Worm (Caenorhabditis elegans) whole organism, L3 larva: ENCODE results near the gene K11D12.13.

Experiments
- ZK546.5 ChIP-seq: sonication (generic microtip); optimal IDR thresholded peaks from 2 replicates; lab custom pipeline; 2017; ENCODE audit warnings: missing biosample characterization, missing genetic modification characterization
- daf-12 ChIP-seq: fragments of 150-350 bp; optimal IDR thresholded peaks from 2 replicates; lab custom pipeline; 2014; ENCODE audit warnings: missing biosample characterization, missing genetic modification reagents, missing genetic modification characterization
- lin-15B ChIP-seq: fragments of 150-350 bp; optimal IDR thresholded peaks from 2 replicates; lab custom pipeline; 2014; ENCODE audit warnings: missing biosample characterization, missing genetic modification characterization
- lin-39 ChIP-seq: fragments of 150-350 bp; optimal IDR thresholded peaks from 2 replicates; lab custom pipeline; 2018; ENCODE audit warnings: missing biosample characterization, missing genetic modification reagents, missing genetic modification characterization
- mdl-1 ChIP-seq: fragments of 150-350 bp; optimal IDR thresholded peaks from 2 replicates; lab custom pipeline; 2014; ENCODE audit warnings: missing biosample characterization, missing genetic modification characterization
- nhr-12 ChIP-seq: fragments of 150-350 bp; optimal IDR thresholded peaks from 2 replicates; lab custom pipeline; 2014; ENCODE audit warnings: missing biosample characterization, missing genetic modification characterization
- nhr-237 ChIP-seq: fragments of 150-350 bp; optimal IDR thresholded peaks from 2 replicates; lab custom pipeline; 2014; ENCODE audit warnings: missing biosample characterization, missing genetic modification characterization
- pha-4 ChIP-seq: fragments of 150-350 bp; optimal IDR thresholded peaks from 2 replicates; lab custom pipeline; 2014; ENCODE audit warnings: missing biosample characterization, missing genetic modification reagents, missing genetic modification characterization
- pqm-1 ChIP-seq: fragments of 150-350 bp; optimal IDR thresholded peaks from 2 replicates; lab custom pipeline; 2017; ENCODE audit warnings: missing biosample characterization, missing genetic modification characterization, inconsistent platforms
- snpc-4 ChIP-seq: fragments of 150-350 bp; optimal IDR thresholded peaks from 2 replicates; lab custom pipeline; 2014; ENCODE audit warnings: missing biosample characterization, missing genetic modification characterization
- tbx-2 ChIP-seq: sonication (generic microtip); optimal IDR thresholded peaks from 2 replicates; lab custom pipeline; 2016; ENCODE audit warnings: mild to moderate bottlenecking, missing genetic modification characterization, missing compliant biosample characterization
- unc-39 ChIP-seq: sonication (generic microtip); optimal IDR thresholded peaks from 4 replicates; lab custom pipeline; 2017; ENCODE audit warnings: missing biosample characterization, missing genetic modification characterization
- ztf-11 ChIP-seq: fragments of 150-350 bp; optimal IDR thresholded peaks from 2 replicates; lab custom pipeline; 2014; ENCODE audit warnings: missing biosample characterization, missing genetic modification characterization

The K11D12.13 gene

DNA sequence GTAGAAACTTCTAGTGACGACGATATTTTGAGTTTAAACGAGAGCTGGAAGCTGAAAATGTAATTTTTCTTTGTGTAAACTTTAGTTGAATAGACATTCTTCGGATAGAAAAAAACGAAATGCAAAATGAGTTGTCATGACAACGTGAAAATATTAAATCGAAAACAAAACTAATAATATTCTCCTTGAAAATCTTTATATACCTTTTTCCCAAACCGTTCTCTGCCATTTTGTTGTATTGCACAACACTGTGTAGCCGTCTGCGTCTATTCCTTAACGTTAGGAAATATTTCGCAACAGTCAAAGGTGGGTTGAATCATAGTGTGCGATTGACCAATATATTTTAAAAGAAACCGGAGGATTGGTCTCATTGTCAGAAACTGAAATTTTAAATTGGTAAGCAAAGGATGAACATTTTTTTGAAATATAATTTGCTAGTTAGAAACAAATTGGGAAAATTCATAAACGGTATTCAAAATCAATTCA lies 47.7 kb downstream of the K11D12.13 start, which contains the start of gene Y58A7A.3 (continued):
- TF ChIP-seq ztf-11 (tag; lab: Kevin White, UChicago) (no peak), mdl-1 (tag; lab: Kevin White, UChicago) (no peak), nhr-12 (tag; lab: Kevin White, UChicago) (no peak), daf-12 (tag; lab: Kevin White, UChicago) (no peak), tbx-2 (no peak), pqm-1 (tag; lab: Kevin White, UChicago) (peak; percentile 28), lin-39 (tag; lab: Kevin White, UChicago) (no peak), nhr-237 (no peak), ZK546.5 (tag; lab: Kevin White, UChicago) (no peak), lin-15B (tag; lab: Kevin White, UChicago) (peak; percentile 2), pha-4 (peak; percentile 75), snpc-4 (tag; lab: Kevin White, UChicago) (no peak), unc-39 (tag; lab: Kevin White, UChicago) (no peak)
